Worm (Caenorhabditis elegans): Measurements from ENCODE around the gene clec-28.

ce11 chrV:16857977-16858479 is 7.5 kb upstream of the clec-28 start, which contains the start of the genes clec-31 and clec-22:
- TF ChIP-seq mab-5 (tag; optimal IDR thresholded peaks at IDR 0.05): no peak
- no peak for TF ChIP-seq zag-1 (tag; optimal IDR thresholded peaks at IDR 0.05)
- no peak for TF ChIP-seq unc-55 (GFP tag; optimal IDR thresholded peaks at IDR 0.05)
- no peak for TF ChIP-seq peb-1 (tag; optimal IDR thresholded peaks at IDR 0.05)
- no peak for TF ChIP-seq lsy-2 (tag; optimal IDR thresholded peaks at IDR 0.05)
- no peak for TF ChIP-seq fos-1 (tag; optimal IDR thresholded peaks at IDR 0.05)
- TF ChIP-seq nhr-77 (tag; optimal IDR thresholded peaks at IDR 0.05): no peak
- no peak for TF ChIP-seq nhr-11 (tag; optimal IDR thresholded peaks at IDR 0.05)
- TF ChIP-seq nhr-6 (tag; optimal IDR thresholded peaks at IDR 0.05): no peak
- no peak for TF ChIP-seq sem-4 (tag; optimal IDR thresholded peaks at IDR 0.05)
- no peak for TF ChIP-seq mdl-1 (tag; optimal IDR thresholded peaks at IDR 0.05)
- TF ChIP-seq nhr-25 (tag; optimal IDR thresholded peaks at IDR 0.05): no peak
- TF ChIP-seq nhr-10 (tag; optimal IDR thresholded peaks at IDR 0.05): no peak
